Fruit fly (Drosophila melanogaster) whole organism, embryonic: ENCODE measurements around the gene cu.

ENCODE experiments used
- Abd-B ChIP-seq: fragments of 200-800 bp; sonication (Bioruptor generic); optimal IDR thresholded peaks from 2 replicates; lab custom pipeline; 2018; ENCODE audit warnings: missing biosample characterization, mild to moderate bottlenecking, missing genetic modification characterization, moderate library complexity
- B-H2 ChIP-seq: fragments of 200-800 bp; sonication (Bioruptor generic); optimal IDR thresholded peaks from 2 replicates; lab custom pipeline; 2018; ENCODE audit warnings: missing biosample characterization, mild to moderate bottlenecking, missing genetic modification characterization
- CG10267 ChIP-seq: fragments of 200-800 bp; sonication (Bioruptor generic); optimal IDR thresholded peaks from 2 replicates; lab custom pipeline; 2018; ENCODE audit warnings: missing biosample characterization, mild to moderate bottlenecking, missing genetic modification characterization, moderate library complexity
- CG11696 ChIP-seq: fragments of 200-800 bp; sonication (Bioruptor generic); IDR thresholded peaks from 2 replicates; pipeline ENCODE4 v1.3.6; 2022; ENCODE audit warnings: missing biosample characterization, missing genetic modification characterization
- CG12299 ChIP-seq: fragments of 200-800 bp; sonication (Bioruptor generic); optimal IDR thresholded peaks from 2 replicates; lab custom pipeline; 2018; ENCODE audit warnings: missing biosample characterization, mild to moderate bottlenecking, missing genetic modification characterization
- CG12659 ChIP-seq: fragments of 200-800 bp; sonication (Bioruptor generic); optimal IDR thresholded peaks from 3 replicates; lab custom pipeline; 2017; ENCODE audit warnings: mild to moderate bottlenecking, missing biosample characterization, missing genetic modification reagents, missing genetic modification characterization
- CG13287 ChIP-seq: fragments of 200-800 bp; sonication (Bioruptor generic); IDR thresholded peaks from 2 replicates; pipeline ENCODE4 v1.3.6; 2022; ENCODE audit warnings: missing biosample characterization, missing genetic modification characterization; ENCODE audit not compliant: partially characterized antibody
- CG14667 ChIP-seq: fragments of 200-800 bp; sonication (Bioruptor generic); IDR thresholded peaks from 2 replicates; pipeline ENCODE4 v1.3.6; 2022; ENCODE audit warnings: missing biosample characterization, missing genetic modification characterization
- CG14860 ChIP-seq: fragments of 200-800 bp; sonication (Bioruptor generic); IDR thresholded peaks from 3 replicates; pipeline ENCODE4 v1.3.6; 2022; ENCODE audit warnings: missing biosample characterization, missing genetic modification characterization; ENCODE audit not compliant: partially characterized antibody
- CG17186 ChIP-seq: fragments of 200-800 bp; sonication (Bioruptor generic); optimal IDR thresholded peaks from 3 replicates; lab custom pipeline; 2017; ENCODE audit warnings: missing biosample characterization, missing genetic modification reagents, missing genetic modification characterization
- CG17361 ChIP-seq: fragments of 200-800 bp; sonication (Bioruptor generic); IDR thresholded peaks from 3 replicates; pipeline ENCODE4 v1.3.6; 2022; ENCODE audit warnings: missing biosample characterization, missing genetic modification characterization
- CG17829 ChIP-seq: fragments of 200-800 bp; optimal IDR thresholded peaks from 2 replicates; lab custom pipeline; 2019; ENCODE audit warnings: missing biosample characterization, mild to moderate bottlenecking, missing genetic modification characterization, moderate library complexity
- CG1792 ChIP-seq: fragments of 200-800 bp; sonication (Bioruptor generic); optimal IDR thresholded peaks from 2 replicates; lab custom pipeline; 2016; ENCODE audit warnings: missing biosample characterization, missing genetic modification characterization
- CG2678 ChIP-seq: fragments of 200-800 bp; sonication (Bioruptor generic); optimal IDR thresholded peaks from 3 replicates; lab custom pipeline; 2019; ENCODE audit warnings: missing biosample characterization, mild to moderate bottlenecking, missing genetic modification characterization, moderate library complexity
- CG2712 ChIP-seq: fragments of 200-800 bp; optimal IDR thresholded peaks from 3 replicates; lab custom pipeline; 2019; ENCODE audit warnings: missing biosample characterization, mild to moderate bottlenecking, missing genetic modification characterization, moderate library complexity
- CG30020 ChIP-seq: fragments of 200-800 bp; optimal IDR thresholded peaks from 2 replicates; lab custom pipeline; 2019; ENCODE audit warnings: missing biosample characterization, mild to moderate bottlenecking, missing genetic modification characterization, moderate library complexity
- CG30431 ChIP-seq: fragments of 200-800 bp; sonication (Bioruptor generic); optimal IDR thresholded peaks from 2 replicates; lab custom pipeline; 2017; ENCODE audit warnings: missing biosample characterization, missing genetic modification characterization
- CG31441 ChIP-seq: fragments of 200-800 bp; sonication (Bioruptor generic); IDR thresholded peaks from 2 replicates; pipeline ENCODE4 v1.3.6; 2022; ENCODE audit warnings: missing biosample characterization, missing genetic modification characterization
- CG32532 ChIP-seq: fragments of 200-800 bp; sonication (Bioruptor generic); IDR thresholded peaks from 2 replicates; pipeline ENCODE4 v1.3.6; 2022; ENCODE audit warnings: missing biosample characterization, missing genetic modification characterization
- CG33213 ChIP-seq: fragments of 200-800 bp; sonication (Bioruptor generic); optimal IDR thresholded peaks from 3 replicates; lab custom pipeline; 2016; ENCODE audit warnings: missing biosample characterization, missing genetic modification characterization
- CG3847 ChIP-seq: fragments of 200-800 bp; sonication (Bioruptor generic); IDR thresholded peaks from 2 replicates; pipeline ENCODE4 v1.3.6; 2022; ENCODE audit warnings: missing biosample characterization, missing genetic modification characterization
- CG4617 ChIP-seq: fragments of 200-800 bp; sonication (Bioruptor generic); optimal IDR thresholded peaks from 3 replicates; lab custom pipeline; 2016; ENCODE audit warnings: missing biosample characterization, missing genetic modification characterization, borderline replicate concordance
- CG6813 ChIP-seq: fragments of 200-800 bp; sonication (Bioruptor generic); optimal IDR thresholded peaks from 2 replicates; lab custom pipeline; 2017; ENCODE audit warnings: missing biosample characterization, missing genetic modification characterization, mild to moderate bottlenecking, moderate library complexity, missing genetic modification reagents
- CG8359 ChIP-seq: fragments of 200-800 bp; sonication (Bioruptor generic); optimal IDR thresholded peaks from 2 replicates; lab custom pipeline; 2017; ENCODE audit warnings: missing biosample characterization, mild to moderate bottlenecking, missing genetic modification characterization, borderline replicate concordance
- CG8924 ChIP-seq: fragments of 200-800 bp; optimal IDR thresholded peaks from 3 replicates; lab custom pipeline; 2019; ENCODE audit warnings: missing biosample characterization, mild to moderate bottlenecking, missing genetic modification characterization, moderate library complexity
- CTCF ChIP-seq: fragments of 200-800 bp; sonication (Bioruptor generic); optimal IDR thresholded peaks from 2 replicates; lab custom pipeline; 2017; ENCODE audit warnings: missing biosample characterization, mild to moderate bottlenecking, missing genetic modification characterization, moderate library complexity
- D ChIP-seq, 2 experiments: fragments of 200-800 bp in 1 of 2; fragments of >200 bp in 1 of 2; sonication (Bioruptor generic) in 1 of 2; optimal IDR thresholded peaks; 2 replicates in 1 of 2; 3 replicates in 1 of 2; lab custom pipeline; 2017; ENCODE audit warnings: mild to moderate bottlenecking in 1 of 2, missing biosample characterization in 1 of 2, missing genetic modification characterization in 1 of 2, missing genetic modification reagents in 1 of 2
- D19B ChIP-seq: fragments of 200-800 bp; sonication (Bioruptor generic); optimal IDR thresholded peaks from 2 replicates; lab custom pipeline; 2017; ENCODE audit warnings: missing biosample characterization, mild to moderate bottlenecking, missing genetic modification characterization
- Dp ChIP-seq: fragments of 200-800 bp; sonication (Bioruptor generic); optimal IDR thresholded peaks from 2 replicates; lab custom pipeline; 2018; ENCODE audit warnings: missing biosample characterization, mild to moderate bottlenecking, missing genetic modification characterization, moderate library complexity
- Ets65A ChIP-seq: fragments of 200-800 bp; sonication (Bioruptor generic); peaks from one replicate; lab custom pipeline; 2016; ENCODE audit warnings: missing biosample characterization, missing genetic modification characterization
- Hr78 ChIP-seq, 2 experiments: fragments of 200-800 bp in 1 of 2; fragments of >200 bp in 1 of 2; sonication (Bioruptor generic) in 1 of 2; optimal IDR thresholded peaks; 2 replicates each; lab custom pipeline; 2017 to 2019; ENCODE audit warnings: missing biosample characterization in 2 of 2, missing genetic modification characterization in 2 of 2, mild to moderate bottlenecking in 1 of 2, moderate library complexity in 1 of 2
- Hsf ChIP-seq: fragments of 200-800 bp; sonication (Bioruptor generic); optimal IDR thresholded peaks from 3 replicates; lab custom pipeline; 2016; ENCODE audit warnings: missing biosample characterization, missing genetic modification characterization
- Med ChIP-seq: fragments of 200-800 bp; sonication (Bioruptor generic); peaks from one replicate; lab custom pipeline; 2016; ENCODE audit warnings: missing biosample characterization, missing genetic modification characterization, mild to moderate bottlenecking, inconsistent platforms, moderate library complexity
- Nf-YC ChIP-seq: fragments of 200-800 bp; optimal IDR thresholded peaks from 3 replicates; lab custom pipeline; 2019; ENCODE audit warnings: missing biosample characterization, mild to moderate bottlenecking, missing genetic modification characterization, moderate library complexity
- amos ChIP-seq: fragments of 200-800 bp; sonication (Bioruptor generic); IDR thresholded peaks from 2 replicates; pipeline ENCODE4 v1.3.6; 2022; ENCODE audit warnings: missing biosample characterization, missing genetic modification characterization; ENCODE audit not compliant: partially characterized antibody
- bowl ChIP-seq: fragments of 200-800 bp; sonication (Bioruptor generic); IDR thresholded peaks from 2 replicates; pipeline ENCODE4 v1.3.6; 2022; ENCODE audit warnings: missing biosample characterization, missing genetic modification characterization
- br ChIP-seq: fragments of >200 bp; optimal IDR thresholded peaks from 2 replicates; lab custom pipeline; 2017
- fru ChIP-seq: fragments of >200 bp; optimal IDR thresholded peaks from 2 replicates; lab custom pipeline; 2017
- gce ChIP-seq: fragments of 200-800 bp; sonication (Bioruptor generic); IDR thresholded peaks from 3 replicates; pipeline ENCODE4 v1.3.6; 2022; ENCODE audit warnings: missing biosample characterization, missing genetic modification characterization
- ham ChIP-seq: fragments of 200-800 bp; sonication (Bioruptor generic); IDR thresholded peaks from 2 replicates; pipeline ENCODE4 v1.3.6; 2022; ENCODE audit warnings: missing biosample characterization, missing genetic modification characterization
- hkb ChIP-seq, 2 experiments: fragments of 200-800 bp in 1 of 2; fragments of >200 bp in 1 of 2; sonication (Bioruptor generic) in 1 of 2; IDR thresholded peaks in 1 of 2; optimal IDR thresholded peaks in 1 of 2; 2 replicates each; pipeline versions ENCODE4 v1.3.6 to Lab custom; 2017 to 2022; ENCODE audit warnings: missing biosample characterization in 1 of 2, missing genetic modification characterization in 1 of 2
- knrl ChIP-seq: fragments of 200-800 bp; sonication (Bioruptor generic); IDR thresholded peaks from 3 replicates; pipeline ENCODE4 v1.3.6; 2022; ENCODE audit warnings: missing biosample characterization, missing genetic modification characterization; ENCODE audit not compliant: partially characterized antibody
- nom ChIP-seq: fragments of 200-800 bp; sonication (Bioruptor generic); optimal IDR thresholded peaks from 2 replicates; lab custom pipeline; 2017; ENCODE audit warnings: missing biosample characterization, missing genetic modification characterization, mild to moderate bottlenecking, moderate library complexity, missing genetic modification reagents
- otp ChIP-seq: fragments of 200-800 bp; sonication (Bioruptor generic); IDR thresholded peaks from 3 replicates; pipeline ENCODE4, ENCODE4 v1.3.6; 2022; ENCODE audit warnings: missing biosample characterization, missing genetic modification characterization
- pfk ChIP-seq: fragments of 200-800 bp; sonication (Bioruptor generic); optimal IDR thresholded peaks from 2 replicates; lab custom pipeline; 2018; ENCODE audit warnings: missing biosample characterization, mild to moderate bottlenecking, missing genetic modification characterization, moderate library complexity
- phol ChIP-seq: fragments of 200-800 bp; sonication (Bioruptor generic); optimal IDR thresholded peaks from 3 replicates; lab custom pipeline; 2018; ENCODE audit warnings: missing biosample characterization, mild to moderate bottlenecking, missing genetic modification characterization, moderate library complexity
- ranshi ChIP-seq: fragments of 200-800 bp; sonication (Bioruptor generic); IDR thresholded peaks from 2 replicates; pipeline ENCODE4 v1.3.6; 2022; ENCODE audit warnings: missing biosample characterization, missing genetic modification characterization
- row ChIP-seq: fragments of 200-800 bp; sonication (Bioruptor generic); IDR thresholded peaks from 3 replicates; pipeline ENCODE4 v1.3.6; 2022; ENCODE audit warnings: missing biosample characterization, missing genetic modification characterization
- sens ChIP-seq: fragments of 200-800 bp; sonication (Bioruptor generic); peaks from one replicate; lab custom pipeline; 2016; ENCODE audit warnings: missing biosample characterization, missing genetic modification characterization
- stwl ChIP-seq: fragments of 200-800 bp; sonication (Bioruptor generic); optimal IDR thresholded peaks from 3 replicates; lab custom pipeline; 2018; ENCODE audit warnings: missing biosample characterization, mild to moderate bottlenecking, missing genetic modification characterization, moderate library complexity

Gene cu

dm6 chr3R:11234918-11235371 lies 37.6 kb downstream of the cu start, which contains the start of the genes Arfip and CG17721 (continued):
- TF ChIP-seq CG11696 (no peak), otp (GFP tag; lab: Robert Waterston, UW) (no peak), br (lab: Kevin White, UChicago) (no peak), D (optimal IDR thresholded peaks at IDR 0.05; lab: Kevin White, UChicago) (peak; percentile 51), D (GFP tag; optimal IDR thresholded peaks at IDR 0.05; lab: Kevin White, UChicago) (no peak), Hsf (GFP tag; lab: Kevin White, UChicago) (no peak), knrl (peak; percentile 33; the same call in 1 of the 3 replicates), hkb (optimal IDR thresholded peaks at IDR 0.05; lab: Kevin White, UChicago) (peak; percentile 70), hkb (GFP tag; IDR thresholded peaks at IDR 0.05; lab: Robert Waterston, UW) (no peak), CG14667 (no peak), CG2712 (peak; percentile 19), CG10267 (tag; lab: Kevin White, UChicago) (peak; percentile 16), Med (GFP tag; lab: Kevin White, UChicago) (peak; percentile 51), amos (GFP tag; lab: Robert Waterston, UW) (peak; percentile 34), CG4617 (GFP tag; lab: Kevin White, UChicago) (peak; percentile 87), CG3847 (GFP tag; lab: Robert Waterston, UW) (0 out of 2 replicates have a peak, but pooled peaks have one; percentile 23), CG30431 (no peak), B-H2 (GFP tag; lab: Kevin White, UChicago) (no peak), Nf-YC (peak; percentile 26), CG17361 (GFP tag; lab: Robert Waterston, UW) (0 out of 3 replicates have a peak, but pooled peaks have one; percentile 17), Hr78 (GFP tag; optimal IDR thresholded peaks at IDR 0.05; lab: Kevin White, UChicago) (no peak), ham (GFP tag; lab: Robert Waterston, UW) (no peak), Ets65A (GFP tag; lab: Kevin White, UChicago) (peak; percentile 59), nom (no peak), ranshi (GFP tag; lab: Robert Waterston, UW) (no peak), CTCF (GFP tag; lab: Kevin White, UChicago) (no peak), Dp (peak; percentile 44), CG33213 (GFP tag; lab: Kevin White, UChicago) (no peak), CG13287 (GFP tag; lab: Robert Waterston, UW) (peak; percentile 32; the same call in 1 of the 2 replicates), D19B (GFP tag; lab: Kevin White, UChicago) (no peak), CG8924 (tag; lab: Kevin White, UChicago) (no peak), CG32532 (GFP tag; lab: Robert Waterston, UW) (no peak), phol (tag; lab: Kevin White, UChicago) (peak; percentile 7), CG17829 (tag; lab: Kevin White, UChicago) (peak; percentile 49), CG17186 (GFP tag; lab: Kevin White, UChicago) (peak; percentile 31), CG30020 (tag; lab: Kevin White, UChicago) (peak; percentile 62), sens (GFP tag; lab: Kevin White, UChicago) (peak; percentile 88), row (GFP tag; lab: Robert Waterston, UW) (peak; percentile 63), gce (GFP tag; lab: Robert Waterston, UW) (no peak), stwl (tag; lab: Kevin White, UChicago) (peak; percentile 44), CG14860 (GFP tag; lab: Robert Waterston, UW) (no peak), bowl (GFP tag; lab: Robert Waterston, UW) (no peak), CG31441 (GFP tag; lab: Robert Waterston, UW) (no peak), pfk (GFP tag; lab: Kevin White, UChicago) (peak; percentile 96), CG12299 (tag; lab: Kevin White, UChicago) (peak; percentile 26), fru (lab: Kevin White, UChicago) (no peak), CG6813 (GFP tag; lab: Kevin White, UChicago) (no peak), CG2678 (tag; lab: Kevin White, UChicago) (no peak), CG12659 (peak; percentile 81), Abd-B (GFP tag; lab: Kevin White, UChicago) (no peak), CG1792 (GFP tag; lab: Kevin White, UChicago) (no peak), CG8359 (no peak)
